Worm (Caenorhabditis elegans) whole organism, L3 larva: ENCODE results near the gene ndub-3.
A peak's percentile ranks its signal among the peaks of the same experiment; 100 is the strongest.

Experiments
- ZK546.5 ChIP-seq: sonication (generic microtip); optimal IDR thresholded peaks from 2 replicates; lab custom pipeline; 2017; ENCODE audit warnings: missing biosample characterization, missing genetic modification characterization
- aly-2 ChIP-seq: fragments of 150-350 bp; optimal IDR thresholded peaks from 2 replicates; lab custom pipeline; 2014; ENCODE audit warnings: missing biosample characterization, missing genetic modification characterization
- ama-1 ChIP-seq: fragments of 150-350 bp; optimal IDR thresholded peaks from 2 replicates; lab custom pipeline; 2018
- ceh-82 ChIP-seq: fragments of 150-350 bp; optimal IDR thresholded peaks from 2 replicates; lab custom pipeline; 2014; ENCODE audit warnings: missing biosample characterization, missing genetic modification characterization
- ceh-9 ChIP-seq: sonication (generic microtip); optimal IDR thresholded peaks from 2 replicates; lab custom pipeline; 2018; ENCODE audit warnings: missing biosample characterization, missing genetic modification characterization
- egl-27 ChIP-seq: sonication (generic microtip); optimal IDR thresholded peaks from 4 replicates; lab custom pipeline; 2017; ENCODE audit warnings: missing biosample characterization, missing genetic modification reagents, missing genetic modification characterization
- egl-5 ChIP-seq: fragments of 150-350 bp; optimal IDR thresholded peaks from 2 replicates; lab custom pipeline; 2017; ENCODE audit warnings: missing biosample characterization, missing genetic modification reagents, missing genetic modification characterization, inconsistent platforms
- elt-1 ChIP-seq: fragments of 150-350 bp; optimal IDR thresholded peaks from 2 replicates; lab custom pipeline; 2014; ENCODE audit warnings: missing biosample characterization, missing genetic modification characterization
- elt-2 ChIP-seq: sonication (generic microtip); optimal IDR thresholded peaks from 2 replicates; lab custom pipeline; 2016; ENCODE audit warnings: missing genetic modification reagents, mild to moderate bottlenecking, missing genetic modification characterization, missing compliant biosample characterization
- elt-3 ChIP-seq, 3 experiments: fragments of 150-350 bp in 1 of 3; sonication (generic microtip) in 2 of 3; optimal IDR thresholded peaks; 2 replicates in 2 of 3; 4 replicates in 1 of 3; lab custom pipeline; 2014 to 2017; ENCODE audit warnings: missing biosample characterization in 3 of 3, missing genetic modification characterization in 3 of 3
- eor-1 ChIP-seq, 2 experiments: fragments of 150-350 bp; optimal IDR thresholded peaks; 2 replicates each; lab custom pipeline; 2014 to 2018; ENCODE audit warnings: missing biosample characterization in 2 of 2, missing genetic modification characterization in 2 of 2
- fkh-10 ChIP-seq: sonication (generic microtip); optimal IDR thresholded peaks from 2 replicates; lab custom pipeline; 2017; ENCODE audit warnings: missing biosample characterization, missing genetic modification reagents, missing genetic modification characterization
- fkh-2 ChIP-seq: fragments of 150-350 bp; optimal IDR thresholded peaks from 2 replicates; lab custom pipeline; 2014; ENCODE audit warnings: missing biosample characterization, missing genetic modification reagents, missing genetic modification characterization
- fos-1 ChIP-seq: fragments of 150-350 bp; optimal IDR thresholded peaks from 2 replicates; lab custom pipeline; 2014; ENCODE audit warnings: missing biosample characterization, missing genetic modification characterization
- hmg-11 ChIP-seq: sonication (generic microtip); optimal IDR thresholded peaks from 2 replicates; lab custom pipeline; 2016; ENCODE audit warnings: missing genetic modification characterization, missing compliant biosample characterization
- jun-1 ChIP-seq: fragments of 150-350 bp; optimal IDR thresholded peaks from 2 replicates; lab custom pipeline; 2014; ENCODE audit warnings: missing biosample characterization, missing genetic modification reagents, missing genetic modification characterization
- lin-15B ChIP-seq: fragments of 150-350 bp; optimal IDR thresholded peaks from 2 replicates; lab custom pipeline; 2014; ENCODE audit warnings: missing biosample characterization, missing genetic modification characterization
- lin-39 ChIP-seq: fragments of 150-350 bp; optimal IDR thresholded peaks from 2 replicates; lab custom pipeline; 2018; ENCODE audit warnings: missing biosample characterization, missing genetic modification reagents, missing genetic modification characterization
- lsy-12 ChIP-seq: sonication (generic microtip); optimal IDR thresholded peaks from 2 replicates; lab custom pipeline; 2016; ENCODE audit warnings: mild to moderate bottlenecking, missing genetic modification characterization, missing compliant biosample characterization
- mdl-1 ChIP-seq: fragments of 150-350 bp; optimal IDR thresholded peaks from 2 replicates; lab custom pipeline; 2014; ENCODE audit warnings: missing biosample characterization, missing genetic modification characterization
- mml-1 ChIP-seq: fragments of 150-350 bp; sonication (generic microtip); optimal IDR thresholded peaks from 3 replicates; lab custom pipeline; 2014; ENCODE audit warnings: missing biosample characterization, missing genetic modification characterization
- nfya-1 ChIP-seq: sonication (generic microtip); optimal IDR thresholded peaks from 2 replicates; lab custom pipeline; 2017; ENCODE audit warnings: missing genetic modification characterization, mild to moderate bottlenecking, missing compliant biosample characterization, antibody characterized with exemption, moderate library complexity; ENCODE audit not compliant: insufficient read depth
- nhr-11 ChIP-seq: fragments of 150-350 bp; optimal IDR thresholded peaks from 2 replicates; lab custom pipeline; 2014; ENCODE audit warnings: missing biosample characterization, missing genetic modification characterization
- nhr-12 ChIP-seq: fragments of 150-350 bp; optimal IDR thresholded peaks from 2 replicates; lab custom pipeline; 2014; ENCODE audit warnings: missing biosample characterization, missing genetic modification characterization
- nhr-237 ChIP-seq: fragments of 150-350 bp; optimal IDR thresholded peaks from 2 replicates; lab custom pipeline; 2014; ENCODE audit warnings: missing biosample characterization, missing genetic modification characterization
- nhr-25 ChIP-seq: sonication (generic microtip); optimal IDR thresholded peaks from 2 replicates; lab custom pipeline; 2017; ENCODE audit warnings: missing biosample characterization, missing genetic modification characterization
- nhr-28 ChIP-seq: fragments of 150-350 bp; optimal IDR thresholded peaks from 2 replicates; lab custom pipeline; 2014; ENCODE audit warnings: missing biosample characterization, missing genetic modification characterization
- nhr-43 ChIP-seq: sonication (generic microtip); optimal IDR thresholded peaks from 2 replicates; lab custom pipeline; 2016; ENCODE audit warnings: mild to moderate bottlenecking, missing genetic modification characterization, missing compliant biosample characterization; ENCODE audit not compliant: poor library complexity, severe bottlenecking
- nhr-67 ChIP-seq: fragments of 150-350 bp; optimal IDR thresholded peaks from 2 replicates; lab custom pipeline; 2014; ENCODE audit warnings: missing biosample characterization, missing genetic modification characterization
- nhr-76 ChIP-seq: fragments of 150-350 bp; sonication (generic microtip); optimal IDR thresholded peaks from 5 replicates; lab custom pipeline; 2014; ENCODE audit warnings: missing biosample characterization, missing genetic modification characterization
- nhr-77 ChIP-seq: fragments of 150-350 bp; optimal IDR thresholded peaks from 2 replicates; lab custom pipeline; 2014; ENCODE audit warnings: missing biosample characterization, missing genetic modification characterization
- pha-4 ChIP-seq: fragments of 150-350 bp; optimal IDR thresholded peaks from 2 replicates; lab custom pipeline; 2014; ENCODE audit warnings: missing biosample characterization, missing genetic modification reagents, missing genetic modification characterization
- pqm-1 ChIP-seq: fragments of 150-350 bp; optimal IDR thresholded peaks from 2 replicates; lab custom pipeline; 2017; ENCODE audit warnings: missing biosample characterization, missing genetic modification characterization, inconsistent platforms
- sea-2 ChIP-seq: fragments of 150-350 bp; sonication (generic microtip); optimal IDR thresholded peaks from 4 replicates; lab custom pipeline; 2014; ENCODE audit warnings: missing biosample characterization, missing genetic modification reagents, missing genetic modification characterization
- snpc-4 ChIP-seq: fragments of 150-350 bp; optimal IDR thresholded peaks from 2 replicates; lab custom pipeline; 2014; ENCODE audit warnings: missing biosample characterization, missing genetic modification characterization
- tbx-2 ChIP-seq: sonication (generic microtip); optimal IDR thresholded peaks from 2 replicates; lab custom pipeline; 2016; ENCODE audit warnings: mild to moderate bottlenecking, missing genetic modification characterization, missing compliant biosample characterization
- unc-39 ChIP-seq: sonication (generic microtip); optimal IDR thresholded peaks from 4 replicates; lab custom pipeline; 2017; ENCODE audit warnings: missing biosample characterization, missing genetic modification characterization
- unc-62 ChIP-seq: fragments of 150-350 bp; sonication (generic microtip); optimal IDR thresholded peaks from 4 replicates; lab custom pipeline; 2014; ENCODE audit warnings: missing biosample characterization, missing genetic modification reagents, missing genetic modification characterization
- zag-1 ChIP-seq: fragments of 150-350 bp; optimal IDR thresholded peaks from 2 replicates; lab custom pipeline; 2014; ENCODE audit warnings: missing biosample characterization, missing genetic modification characterization
- ztf-11 ChIP-seq: fragments of 150-350 bp; optimal IDR thresholded peaks from 2 replicates; lab custom pipeline; 2014; ENCODE audit warnings: missing biosample characterization, missing genetic modification characterization
- ztf-4 ChIP-seq: fragments of 150-350 bp; optimal IDR thresholded peaks from 2 replicates; lab custom pipeline; 2014; ENCODE audit warnings: missing biosample characterization, missing genetic modification characterization

ndub-3 gene

ce11 chrII:8931405-8932149 is 33.1 kb downstream of the ndub-3 start:
- no peak for TF ChIP-seq lin-39 (tag; lab: Kevin White, UChicago)
- no peak for TF ChIP-seq nhr-237 (tag; lab: Kevin White, UChicago)
- TF ChIP-seq nhr-76 (tag; lab: Kevin White, UChicago), result no peak
- peak; percentile 46 for TF ChIP-seq ama-1
- no peak for TF ChIP-seq nhr-67 (tag; lab: Kevin White, UChicago)
- peak; percentile 27 for TF ChIP-seq elt-2 (tag; lab: Kevin White, UChicago)
- TF ChIP-seq aly-2 (tag; lab: Kevin White, UChicago), result no peak
- TF ChIP-seq fos-1 (tag; lab: Kevin White, UChicago), result no peak
- no peak for TF ChIP-seq nhr-11 (tag; lab: Kevin White, UChicago)
- no peak for TF ChIP-seq zag-1 (tag; lab: Kevin White, UChicago)
- TF ChIP-seq pqm-1 (tag; lab: Kevin White, UChicago), result no peak
- TF ChIP-seq lin-15B (tag; lab: Kevin White, UChicago), result peak; percentile 13
- TF ChIP-seq unc-62 (GFP tag; lab: Kevin White, UChicago), result no peak
- TF ChIP-seq egl-27 (tag; lab: Kevin White, UChicago), result no peak
- no peak for TF ChIP-seq fkh-10 (GFP tag; lab: Kevin White, UChicago)
- no peak for TF ChIP-seq nhr-77 (tag; lab: Kevin White, UChicago)
- TF ChIP-seq ztf-4, result no peak
- TF ChIP-seq mdl-1 (tag; lab: Kevin White, UChicago), result no peak
- TF ChIP-seq nhr-12 (tag; lab: Kevin White, UChicago), result no peak
- peak; percentile 60 for TF ChIP-seq pha-4 (tag; lab: Kevin White, UChicago)
- no peak for TF ChIP-seq nhr-43
- TF ChIP-seq lsy-12 (tag; lab: Kevin White, UChicago), result no peak
- no peak for TF ChIP-seq mml-1 (tag; lab: Kevin White, UChicago)
- no peak for TF ChIP-seq sea-2
- no peak for TF ChIP-seq nhr-28 (tag; lab: Kevin White, UChicago)
- no peak for TF ChIP-seq snpc-4
- no peak for TF ChIP-seq elt-3 (tag; optimal IDR thresholded peaks at IDR 0.05; lab: Kevin White, UChicago)
- TF ChIP-seq elt-1, result no peak
- TF ChIP-seq eor-1 (tag; optimal IDR thresholded peaks at IDR 0.05; lab: Kevin White, UChicago), result no peak
- TF ChIP-seq hmg-11, result peak; percentile 42
- no peak for TF ChIP-seq ceh-82 (tag; lab: Kevin White, UChicago)
- TF ChIP-seq nfya-1 (tag; lab: Kevin White, UChicago), result peak; percentile 48
- TF ChIP-seq egl-5, result peak; percentile 41
- TF ChIP-seq nhr-25, result peak; percentile 28
- no peak for TF ChIP-seq tbx-2
- no peak for TF ChIP-seq ceh-9 (tag; lab: Kevin White, UChicago)
- TF ChIP-seq jun-1 (tag; lab: Kevin White, UChicago), result no peak
- no peak for TF ChIP-seq ZK546.5 (tag; lab: Kevin White, UChicago)
- no peak for TF ChIP-seq ztf-11

ce11 chrII:8930763-8931162 is 33.9 kb downstream of the ndub-3 start, which contains the start of gene enol-1:
enol-1 (plus strand) TSS chrII:8930997.
- TF ChIP-seq nhr-76 (tag; lab: Kevin White, UChicago) (no peak), nhr-12 (tag; lab: Kevin White, UChicago) (no peak), fkh-2 (tag; lab: Kevin White, UChicago) (no peak), elt-3 (tag; optimal IDR thresholded peaks at IDR 0.05; lab: Kevin White, UChicago) (no peak), ceh-82 (tag; lab: Kevin White, UChicago) (no peak), ztf-4 (no peak), aly-2 (tag; lab: Kevin White, UChicago) (no peak), nhr-43 (no peak), lsy-12 (tag; lab: Kevin White, UChicago) (no peak), nhr-28 (tag; lab: Kevin White, UChicago) (no peak), jun-1 (tag; lab: Kevin White, UChicago) (no peak), unc-39 (tag; lab: Kevin White, UChicago) (no peak)
